Worm (Caenorhabditis elegans) whole organism, L3 larva: ENCODE data around the gene Y39G8B.2.

Experiments used
- R02D3.7 ChIP-seq: fragments of 150-350 bp; optimal IDR thresholded peaks from 2 replicates; lab custom pipeline; 2014; ENCODE audit warnings: missing biosample characterization, missing genetic modification characterization
- ZK546.5 ChIP-seq: sonication (generic microtip); optimal IDR thresholded peaks from 2 replicates; lab custom pipeline; 2017; ENCODE audit warnings: missing biosample characterization, missing genetic modification characterization
- aly-2 ChIP-seq: fragments of 150-350 bp; optimal IDR thresholded peaks from 2 replicates; lab custom pipeline; 2014; ENCODE audit warnings: missing biosample characterization, missing genetic modification characterization
- ama-1 ChIP-seq: fragments of 150-350 bp; optimal IDR thresholded peaks from 2 replicates; lab custom pipeline; 2018
- ceh-16 ChIP-seq: sonication (generic microtip); optimal IDR thresholded peaks from 2 replicates; lab custom pipeline; 2017; ENCODE audit warnings: missing biosample characterization, missing genetic modification characterization
- ceh-28 ChIP-seq: fragments of 150-350 bp; optimal IDR thresholded peaks from 2 replicates; lab custom pipeline; 2014; ENCODE audit warnings: missing biosample characterization, missing genetic modification reagents, missing genetic modification characterization
- ceh-9 ChIP-seq: sonication (generic microtip); optimal IDR thresholded peaks from 2 replicates; lab custom pipeline; 2018; ENCODE audit warnings: missing biosample characterization, missing genetic modification characterization
- egl-27 ChIP-seq: sonication (generic microtip); optimal IDR thresholded peaks from 4 replicates; lab custom pipeline; 2017; ENCODE audit warnings: missing biosample characterization, missing genetic modification reagents, missing genetic modification characterization
- egl-5 ChIP-seq: fragments of 150-350 bp; optimal IDR thresholded peaks from 2 replicates; lab custom pipeline; 2017; ENCODE audit warnings: missing biosample characterization, missing genetic modification reagents, missing genetic modification characterization, inconsistent platforms
- elt-1 ChIP-seq: fragments of 150-350 bp; optimal IDR thresholded peaks from 2 replicates; lab custom pipeline; 2014; ENCODE audit warnings: missing biosample characterization, missing genetic modification characterization
- elt-2 ChIP-seq: sonication (generic microtip); optimal IDR thresholded peaks from 2 replicates; lab custom pipeline; 2016; ENCODE audit warnings: missing genetic modification reagents, mild to moderate bottlenecking, missing genetic modification characterization, missing compliant biosample characterization
- elt-3 ChIP-seq, 3 experiments: fragments of 150-350 bp in 1 of 3; sonication (generic microtip) in 2 of 3; optimal IDR thresholded peaks; 2 replicates in 2 of 3; 4 replicates in 1 of 3; lab custom pipeline; 2014 to 2017; ENCODE audit warnings: missing biosample characterization in 3 of 3, missing genetic modification characterization in 3 of 3
- fkh-10 ChIP-seq: sonication (generic microtip); optimal IDR thresholded peaks from 2 replicates; lab custom pipeline; 2017; ENCODE audit warnings: missing biosample characterization, missing genetic modification reagents, missing genetic modification characterization
- fkh-2 ChIP-seq: fragments of 150-350 bp; optimal IDR thresholded peaks from 2 replicates; lab custom pipeline; 2014; ENCODE audit warnings: missing biosample characterization, missing genetic modification reagents, missing genetic modification characterization
- hmg-11 ChIP-seq: sonication (generic microtip); optimal IDR thresholded peaks from 2 replicates; lab custom pipeline; 2016; ENCODE audit warnings: missing genetic modification characterization, missing compliant biosample characterization
- jun-1 ChIP-seq: fragments of 150-350 bp; optimal IDR thresholded peaks from 2 replicates; lab custom pipeline; 2014; ENCODE audit warnings: missing biosample characterization, missing genetic modification reagents, missing genetic modification characterization
- lin-15B ChIP-seq: fragments of 150-350 bp; optimal IDR thresholded peaks from 2 replicates; lab custom pipeline; 2014; ENCODE audit warnings: missing biosample characterization, missing genetic modification characterization
- lsy-12 ChIP-seq: sonication (generic microtip); optimal IDR thresholded peaks from 2 replicates; lab custom pipeline; 2016; ENCODE audit warnings: mild to moderate bottlenecking, missing genetic modification characterization, missing compliant biosample characterization
- mml-1 ChIP-seq: fragments of 150-350 bp; sonication (generic microtip); optimal IDR thresholded peaks from 3 replicates; lab custom pipeline; 2014; ENCODE audit warnings: missing biosample characterization, missing genetic modification characterization
- nfya-1 ChIP-seq: sonication (generic microtip); optimal IDR thresholded peaks from 2 replicates; lab custom pipeline; 2017; ENCODE audit warnings: missing genetic modification characterization, mild to moderate bottlenecking, missing compliant biosample characterization, antibody characterized with exemption, moderate library complexity; ENCODE audit not compliant: insufficient read depth
- nhr-23 ChIP-seq: fragments of 150-350 bp; optimal IDR thresholded peaks from 2 replicates; lab custom pipeline; 2014; ENCODE audit warnings: missing biosample characterization, missing genetic modification reagents, missing genetic modification characterization
- nhr-237 ChIP-seq: fragments of 150-350 bp; optimal IDR thresholded peaks from 2 replicates; lab custom pipeline; 2014; ENCODE audit warnings: missing biosample characterization, missing genetic modification characterization
- nhr-28 ChIP-seq: fragments of 150-350 bp; optimal IDR thresholded peaks from 2 replicates; lab custom pipeline; 2014; ENCODE audit warnings: missing biosample characterization, missing genetic modification characterization
- nhr-43 ChIP-seq: sonication (generic microtip); optimal IDR thresholded peaks from 2 replicates; lab custom pipeline; 2016; ENCODE audit warnings: mild to moderate bottlenecking, missing genetic modification characterization, missing compliant biosample characterization; ENCODE audit not compliant: poor library complexity, severe bottlenecking
- nhr-67 ChIP-seq: fragments of 150-350 bp; optimal IDR thresholded peaks from 2 replicates; lab custom pipeline; 2014; ENCODE audit warnings: missing biosample characterization, missing genetic modification characterization
- nhr-76 ChIP-seq: fragments of 150-350 bp; sonication (generic microtip); optimal IDR thresholded peaks from 5 replicates; lab custom pipeline; 2014; ENCODE audit warnings: missing biosample characterization, missing genetic modification characterization
- nhr-77 ChIP-seq: fragments of 150-350 bp; optimal IDR thresholded peaks from 2 replicates; lab custom pipeline; 2014; ENCODE audit warnings: missing biosample characterization, missing genetic modification characterization
- pha-4 ChIP-seq: fragments of 150-350 bp; optimal IDR thresholded peaks from 2 replicates; lab custom pipeline; 2014; ENCODE audit warnings: missing biosample characterization, missing genetic modification reagents, missing genetic modification characterization
- pqm-1 ChIP-seq: fragments of 150-350 bp; optimal IDR thresholded peaks from 2 replicates; lab custom pipeline; 2017; ENCODE audit warnings: missing biosample characterization, missing genetic modification characterization, inconsistent platforms
- sea-2 ChIP-seq: fragments of 150-350 bp; sonication (generic microtip); optimal IDR thresholded peaks from 4 replicates; lab custom pipeline; 2014; ENCODE audit warnings: missing biosample characterization, missing genetic modification reagents, missing genetic modification characterization
- skn-1 ChIP-seq: fragments of 150-350 bp; optimal IDR thresholded peaks from 2 replicates; lab custom pipeline; 2014; ENCODE audit warnings: missing biosample characterization, missing genetic modification characterization
- snpc-4 ChIP-seq: fragments of 150-350 bp; optimal IDR thresholded peaks from 2 replicates; lab custom pipeline; 2014; ENCODE audit warnings: missing biosample characterization, missing genetic modification characterization
- tbx-2 ChIP-seq: sonication (generic microtip); optimal IDR thresholded peaks from 2 replicates; lab custom pipeline; 2016; ENCODE audit warnings: mild to moderate bottlenecking, missing genetic modification characterization, missing compliant biosample characterization
- unc-39 ChIP-seq: sonication (generic microtip); optimal IDR thresholded peaks from 4 replicates; lab custom pipeline; 2017; ENCODE audit warnings: missing biosample characterization, missing genetic modification characterization
- zag-1 ChIP-seq: fragments of 150-350 bp; optimal IDR thresholded peaks from 2 replicates; lab custom pipeline; 2014; ENCODE audit warnings: missing biosample characterization, missing genetic modification characterization
- ztf-11 ChIP-seq: fragments of 150-350 bp; optimal IDR thresholded peaks from 2 replicates; lab custom pipeline; 2014; ENCODE audit warnings: missing biosample characterization, missing genetic modification characterization
- ztf-4 ChIP-seq: fragments of 150-350 bp; optimal IDR thresholded peaks from 2 replicates; lab custom pipeline; 2014; ENCODE audit warnings: missing biosample characterization, missing genetic modification characterization

Y39G8B.2 gene

ce11 chrII:13954077-13954476 lies 21.9 kb downstream of the Y39G8B.2 start:
- TF ChIP-seq elt-3 (tag; optimal IDR thresholded peaks at IDR 0.05; lab: Kevin White, UChicago) (no peak), pha-4 (tag; lab: Kevin White, UChicago) (peak; percentile 75), pqm-1 (tag; lab: Kevin White, UChicago) (peak; percentile 78), nhr-43 (tag; lab: Kevin White, UChicago) (no peak), elt-2 (tag; lab: Kevin White, UChicago) (peak; percentile 91), fkh-2 (tag; lab: Kevin White, UChicago) (no peak), snpc-4 (tag; lab: Kevin White, UChicago) (peak; percentile 62), egl-27 (tag; lab: Kevin White, UChicago) (no peak), jun-1 (peak; percentile 12), nhr-23 (tag; lab: Kevin White, UChicago) (no peak), nhr-76 (no peak)

ce11 chrII:13951986-13952385 lies 24.0 kb downstream of the Y39G8B.2 start:
- TF ChIP-seq nhr-67 (tag; lab: Kevin White, UChicago) (no peak), unc-39 (tag; lab: Kevin White, UChicago) (no peak), sea-2 (GFP tag; lab: Kevin White, UChicago) (no peak), snpc-4 (tag; lab: Kevin White, UChicago) (no peak), mml-1 (tag; lab: Kevin White, UChicago) (no peak), elt-3 (tag; optimal IDR thresholded peaks at IDR 0.05; lab: Kevin White, UChicago) (no peak), nhr-28 (tag; lab: Kevin White, UChicago) (no peak), egl-5 (no peak), elt-1 (tag; lab: Kevin White, UChicago) (no peak), nhr-237 (tag; lab: Kevin White, UChicago) (no peak), nfya-1 (no peak)

ce11 chrII:13949290-13949689 lies 26.7 kb downstream of the Y39G8B.2 start, which contains the start of gene sre-44:
sre-44 (plus strand) TSS chrII:13949590.
- TF ChIP-seq elt-2 (tag; lab: Kevin White, UChicago) (peak; percentile 49), nhr-77 (tag; lab: Kevin White, UChicago) (no peak)

- TF ChIP-seq elt-2 (tag; lab: Kevin White, UChicago) (peak; percentile 53), R02D3.7 (tag; lab: Kevin White, UChicago) (no peak)
These were observed 30.5 kb downstream of the Y39G8B.2 start for ce11 chrII:13945527-13945926.

ce11 chrII:13939531-13939930 lies 36.5 kb downstream of the Y39G8B.2 start, which contains the start of gene W07G1.1:
W07G1.1 (minus strand) TSS chrII:13939631.
- TF ChIP-seq nhr-28 (tag; lab: Kevin White, UChicago): no peak
- no peak for TF ChIP-seq tbx-2
- no peak for TF ChIP-seq pha-4 (tag; lab: Kevin White, UChicago)
- no peak for TF ChIP-seq elt-1 (tag; lab: Kevin White, UChicago)
- TF ChIP-seq fkh-2 (tag; lab: Kevin White, UChicago): no peak
- no peak for TF ChIP-seq nfya-1
- TF ChIP-seq fkh-10 (GFP tag; lab: Kevin White, UChicago): no peak
- no peak for TF ChIP-seq sea-2 (GFP tag; lab: Kevin White, UChicago)

- TF ChIP-seq lin-15B (tag; lab: Kevin White, UChicago) (no peak), ceh-28 (tag; lab: Kevin White, UChicago) (peak; percentile 24)
These were observed 37.7 kb downstream of the Y39G8B.2 start for ce11 chrII:13938290-13938689.

ce11 chrII:13935907-13936306 lies 40.1 kb downstream of the Y39G8B.2 start:
- TF ChIP-seq ZK546.5 (tag; lab: Kevin White, UChicago): no peak
- no peak for TF ChIP-seq hmg-11 (tag; lab: Kevin White, UChicago)
- TF ChIP-seq elt-1 (tag; lab: Kevin White, UChicago): no peak
- TF ChIP-seq ceh-16 (tag; lab: Kevin White, UChicago): no peak
- TF ChIP-seq nhr-237 (tag; lab: Kevin White, UChicago): no peak
- no peak for TF ChIP-seq sea-2 (GFP tag; lab: Kevin White, UChicago)
- no peak for TF ChIP-seq lsy-12
- TF ChIP-seq ztf-4: no peak
- no peak for TF ChIP-seq ama-1 (lab: Kevin White, UChicago)
- TF ChIP-seq elt-3 (tag; optimal IDR thresholded peaks at IDR 0.05; lab: Kevin White, UChicago): no peak
- no peak for TF ChIP-seq snpc-4 (tag; lab: Kevin White, UChicago)
- no peak for TF ChIP-seq skn-1
- TF ChIP-seq nhr-77 (tag; lab: Kevin White, UChicago): no peak
- no peak for TF ChIP-seq jun-1
- TF ChIP-seq aly-2 (tag; lab: Kevin White, UChicago): no peak
- TF ChIP-seq ceh-28 (tag; lab: Kevin White, UChicago): no peak
- TF ChIP-seq nhr-23 (tag; lab: Kevin White, UChicago): no peak
- TF ChIP-seq ceh-9 (tag; lab: Kevin White, UChicago): no peak
- no peak for TF ChIP-seq zag-1 (tag; lab: Kevin White, UChicago)
- no peak for TF ChIP-seq ztf-11 (tag; lab: Kevin White, UChicago)
- TF ChIP-seq, all 47 proteins: peak for 0
